Worm (Caenorhabditis elegans): Measurements from ENCODE around the gene fbxc-31.

The fbxc-31 gene

ce11 chrII:875739-876138 is 36.0 kb upstream of the fbxc-31 start:
- TF ChIP-seq die-1 (tag; optimal IDR thresholded peaks at IDR 0.05) (no peak), ccch-3 (GFP tag; optimal IDR thresholded peaks at IDR 0.05) (no peak), rcor-1 (GFP tag; IDR thresholded peaks at IDR 0.05) (no peak), madf-6 (GFP tag; IDR thresholded peaks at IDR 0.05) (no peak), ceh-27 (GFP tag; optimal IDR thresholded peaks at IDR 0.05) (no peak), egl-18 (GFP tag; IDR thresholded peaks at IDR 0.05) (no peak), nhr-90 (tag; optimal IDR thresholded peaks at IDR 0.05) (no peak), F23B12.7 (tag; optimal IDR thresholded peaks at IDR 0.05; ENCODE audit: insufficient read depth) (no peak), B0019.2 (GFP tag; conservative IDR thresholded peaks at IDR 0.05) (no peak), egrh-3 (GFP tag; IDR thresholded peaks at IDR 0.05) (peak; percentile 24; the same call in 1 of the 2 replicates), zfh-2 (GFP tag; conservative IDR thresholded peaks at IDR 0.05) (peak; percentile 51; the same call in 1 of the 2 replicates), ztf-18 (tag; optimal IDR thresholded peaks at IDR 0.05) (no peak), F39B2.1 (GFP tag; IDR thresholded peaks at IDR 0.05) (no peak), F37B4.10 (GFP tag; IDR thresholded peaks at IDR 0.05) (no peak), xnd-1 (tag; optimal IDR thresholded peaks at IDR 0.05) (no peak)

ce11 chrII:880666-881226 is 31.0 kb upstream of the fbxc-31 start:
- no peak for TF ChIP-seq snpc-4 (GFP tag; optimal IDR thresholded peaks at IDR 0.05)
- TF ChIP-seq snpc-4 (tag; optimal IDR thresholded peaks at IDR 0.05), result peak in 3 of 4 experiments; percentile 39 to 90 (median 65)
- no peak for TF ChIP-seq aptf-2 (GFP tag; conservative IDR thresholded peaks at IDR 0.05)
- TF ChIP-seq dox-1 (GFP tag; IDR thresholded peaks at IDR 0.05), result 0 out of 2 replicates have a peak, but pooled peaks have one; percentile 23
- TF ChIP-seq nhr-80 (tag; optimal IDR thresholded peaks at IDR 0.05), result peak; percentile 79

DNA sequence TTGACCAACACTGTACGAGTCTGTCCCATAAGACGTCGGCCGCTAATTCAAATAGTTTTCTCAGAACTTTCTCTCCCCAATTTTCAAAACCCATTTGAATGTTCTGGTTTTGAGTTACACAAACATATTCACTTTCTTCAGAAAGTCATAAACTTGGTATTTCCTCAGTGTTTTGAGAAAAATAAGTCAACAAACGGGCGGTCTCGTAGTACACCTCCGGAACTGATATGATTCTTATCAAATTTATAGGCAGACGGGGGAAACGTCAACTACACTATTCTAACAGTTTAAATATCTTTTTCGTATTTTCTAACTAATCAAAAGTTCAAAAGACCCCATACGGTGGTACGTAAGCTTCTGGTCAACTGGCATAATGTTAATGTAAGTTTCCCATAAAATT is 27.6 kb upstream of the fbxc-31 start:
- TF ChIP-seq Y53G8AR.9 (GFP tag; conservative IDR thresholded peaks at IDR 0.05), result no peak
- TF ChIP-seq snpc-4 (GFP tag; optimal IDR thresholded peaks at IDR 0.05), result no peak
- TF ChIP-seq snpc-4 (tag; optimal IDR thresholded peaks at IDR 0.05), result peak in 1 of 4 experiments; percentile 54
- peak; percentile 28 for TF ChIP-seq nhr-80 (tag; optimal IDR thresholded peaks at IDR 0.05)
- TF ChIP-seq chd-7 (tag; optimal IDR thresholded peaks at IDR 0.05), result no peak

ce11 chrII:888024-888423 is 23.8 kb upstream of the fbxc-31 start, which contains the start of gene T07D3.4:
T07D3.4 (plus strand) TSS chrII:888309.
- TF ChIP-seq ZK185.1 (tag; optimal IDR thresholded peaks at IDR 0.05; ENCODE audit: poor library complexity, severe bottlenecking) (no peak), nhr-80 (tag; optimal IDR thresholded peaks at IDR 0.05) (peak; percentile 70), atf-7 (tag; optimal IDR thresholded peaks at IDR 0.05) (no peak)

ce11 chrII:900720-901332 is 11.0 kb upstream of the fbxc-31 start, which contains the start of gene T07D3.9:
T07D3.9 (minus strand) TSS chrII:900913.
- peak; percentile 51 for TF ChIP-seq efl-1 (GFP tag; optimal IDR thresholded peaks at IDR 0.05)
- peak; percentile 59; the same call in 1 of the 2 replicates for TF ChIP-seq madf-6 (GFP tag; IDR thresholded peaks at IDR 0.05)
- TF ChIP-seq mes-4 (tag; optimal IDR thresholded peaks at IDR 0.05), result no peak
- TF ChIP-seq hmg-1.2 (GFP tag; IDR thresholded peaks at IDR 0.05), result peak; percentile 55; the same call in 1 of the 2 replicates
- TF ChIP-seq nhr-80 (tag; optimal IDR thresholded peaks at IDR 0.05), result peak; percentile 55

- no peak for TF ChIP-seq lin-40 (tag; optimal IDR thresholded peaks at IDR 0.05)
- no peak for TF ChIP-seq attf-3 (GFP tag; conservative IDR thresholded peaks at IDR 0.05)
- no peak for TF ChIP-seq ceh-40 (GFP tag; IDR thresholded peaks at IDR 0.05)
- TF ChIP-seq hrde-1 (tag; optimal IDR thresholded peaks at IDR 0.05; ENCODE audit: borderline replicate concordance), result no peak
- no peak for TF ChIP-seq ama-1 (optimal IDR thresholded peaks at IDR 0.05)
- TF ChIP-seq ama-1 (GFP tag; optimal IDR thresholded peaks at IDR 0.05), result no peak
- TF ChIP-seq atf-7 (tag; optimal IDR thresholded peaks at IDR 0.05), result no peak
- TF ChIP-seq ztf-25 (GFP tag; IDR thresholded peaks at IDR 0.05), result no peak
- no peak for TF ChIP-seq efl-1 (GFP tag; optimal IDR thresholded peaks at IDR 0.05)
Observed at ce11 chrII:901632-902031, 10.1 kb upstream of the fbxc-31 start, which contains the start of gene T07D3.2. T07D3.2 (plus strand) TSS chrII:901932.

Data from whole organism, young adult.